Worm (Caenorhabditis elegans) whole organism, L1 larva: ENCODE results near the gene tra-4.

ENCODE experiments used
- C04F5.9 ChIP-seq: sonication (generic microtip); optimal IDR thresholded peaks from 2 replicates; lab custom pipeline; 2016; ENCODE audit warnings: missing genetic modification characterization, missing compliant biosample characterization
- C16A3.4 ChIP-seq: fragments of 150-350 bp; optimal IDR thresholded peaks from 2 replicates; lab custom pipeline; 2014; ENCODE audit warnings: missing biosample characterization, missing genetic modification characterization
- Y116A8C.19 ChIP-seq: sonication (generic microtip); optimal IDR thresholded peaks from 2 replicates; lab custom pipeline; 2016; ENCODE audit warnings: missing compliant biosample characterization, missing genetic modification characterization, borderline replicate concordance
- alr-1 ChIP-seq: fragments of 200-800 bp; sonication (Bioruptor generic); optimal IDR thresholded peaks from 2 replicates; lab custom pipeline; 2018; ENCODE audit warnings: borderline replicate concordance, mild to moderate bottlenecking, missing genetic modification characterization, missing compliant biosample characterization
- ama-1 ChIP-seq: fragments of 150-350 bp; optimal IDR thresholded peaks from 2 replicates; lab custom pipeline; 2014
- blmp-1 ChIP-seq: fragments of 150-350 bp; optimal IDR thresholded peaks from 2 replicates; lab custom pipeline; 2014; ENCODE audit warnings: missing biosample characterization, missing genetic modification characterization
- ceh-63 ChIP-seq: fragments of 200-800 bp; sonication (Bioruptor generic); optimal IDR thresholded peaks from 2 replicates; lab custom pipeline; 2018; ENCODE audit warnings: mild to moderate bottlenecking, missing genetic modification characterization, missing compliant biosample characterization
- ceh-82 ChIP-seq, 3 experiments: fragments of 150-350 bp in 1 of 3; sonication (generic microtip) in 2 of 3; optimal IDR thresholded peaks; 2 replicates each; lab custom pipeline; 2014 to 2017; ENCODE audit warnings: missing biosample characterization in 3 of 3, missing genetic modification characterization in 3 of 3
- ceh-88 ChIP-seq: fragments of 200-800 bp; sonication (Bioruptor generic); IDR thresholded peaks from 2 replicates; pipeline ENCODE4 v1.3.6; 2022; ENCODE audit warnings: missing genetic modification characterization, missing compliant biosample characterization
- efl-1 ChIP-seq, 4 experiments: fragments of 150-350 bp; optimal IDR thresholded peaks in 3 of 4; peaks in 1 of 4; 1 replicate in 1 of 4; 2 replicates in 3 of 4; lab custom pipeline; 2014; ENCODE audit warnings: missing biosample characterization in 2 of 4, missing genetic modification characterization in 2 of 4, missing genetic modification reagents in 2 of 4
- elt-3 ChIP-seq, 6 experiments: fragments of 150-350 bp in 1 of 6; sonication (generic microtip); optimal IDR thresholded peaks; 2 replicates each; lab custom pipeline; 2017 to 2018; ENCODE audit warnings: missing biosample characterization in 6 of 6, missing genetic modification characterization in 6 of 6, inconsistent platforms in 1 of 6
- ets-5 ChIP-seq: fragments of 200-800 bp; sonication (Bioruptor generic); IDR thresholded peaks from 2 replicates; pipeline ENCODE4 v1.3.6; 2022; ENCODE audit warnings: missing genetic modification characterization, missing compliant biosample characterization
- fkh-4 ChIP-seq: sonication (generic microtip); optimal IDR thresholded peaks from 2 replicates; lab custom pipeline; 2016; ENCODE audit warnings: missing compliant biosample characterization, missing genetic modification characterization, borderline replicate concordance
- grh-1 ChIP-seq: fragments of 200-800 bp; sonication (Bioruptor generic); IDR thresholded peaks from 2 replicates; pipeline ENCODE4 v1.3.6; 2022; ENCODE audit warnings: missing genetic modification reagents, missing genetic modification characterization, missing compliant biosample characterization
- hpl-2 ChIP-seq: fragments of 150-350 bp; optimal IDR thresholded peaks from 2 replicates; lab custom pipeline; 2014; ENCODE audit warnings: missing biosample characterization, missing genetic modification reagents, missing genetic modification characterization
- isw-1 ChIP-seq: fragments of 200-800 bp; sonication (Bioruptor generic); IDR thresholded peaks from 2 replicates; pipeline ENCODE4 v1.3.6; 2022; ENCODE audit warnings: missing genetic modification characterization, missing compliant biosample characterization
- jun-1 ChIP-seq: fragments of 150-350 bp; optimal IDR thresholded peaks from 2 replicates; lab custom pipeline; 2014; ENCODE audit warnings: missing biosample characterization, missing genetic modification reagents, missing genetic modification characterization
- lin-14 ChIP-seq: fragments of 200-800 bp; sonication (Bioruptor generic); optimal IDR thresholded peaks from 2 replicates; lab custom pipeline; 2018; ENCODE audit warnings: mild to moderate bottlenecking, missing genetic modification characterization, moderate library complexity, missing compliant biosample characterization
- lin-35 ChIP-seq, 2 experiments: fragments of 150-350 bp; optimal IDR thresholded peaks; 2 replicates each; lab custom pipeline; 2014; ENCODE audit warnings: missing biosample characterization in 2 of 2, missing genetic modification characterization in 2 of 2, missing genetic modification reagents in 2 of 2
- lin-39 ChIP-seq: fragments of 150-350 bp; optimal IDR thresholded peaks from 2 replicates; lab custom pipeline; 2014; ENCODE audit warnings: missing biosample characterization, missing genetic modification reagents, missing genetic modification characterization
- mef-2 ChIP-seq: fragments of 150-350 bp; optimal IDR thresholded peaks from 2 replicates; lab custom pipeline; 2014; ENCODE audit warnings: missing biosample characterization, missing genetic modification characterization
- mep-1 ChIP-seq: fragments of 150-350 bp; optimal IDR thresholded peaks from 2 replicates; lab custom pipeline; 2014; ENCODE audit warnings: missing biosample characterization, missing genetic modification characterization
- nhr-11 ChIP-seq: fragments of 150-350 bp; optimal IDR thresholded peaks from 2 replicates; lab custom pipeline; 2014; ENCODE audit warnings: missing biosample characterization, missing genetic modification characterization
- nhr-19 ChIP-seq: fragments of 200-800 bp; sonication (Bioruptor generic); conservative IDR thresholded peaks from 2 replicates; pipeline ENCODE4 v1.3.6; 2022; ENCODE audit warnings: missing genetic modification characterization, missing compliant biosample characterization
- nhr-20 ChIP-seq: sonication (generic microtip); optimal IDR thresholded peaks from 2 replicates; lab custom pipeline; 2016; ENCODE audit warnings: mild to moderate bottlenecking, missing genetic modification characterization, missing compliant biosample characterization
- nhr-237 ChIP-seq: fragments of 150-350 bp; optimal IDR thresholded peaks from 2 replicates; lab custom pipeline; 2014; ENCODE audit warnings: missing biosample characterization, missing genetic modification characterization
- nhr-47 ChIP-seq: sonication (generic microtip); optimal IDR thresholded peaks from 2 replicates; lab custom pipeline; 2016; ENCODE audit warnings: mild to moderate bottlenecking, missing genetic modification characterization, moderate library complexity, missing compliant biosample characterization
- nhr-71 ChIP-seq: sonication (generic microtip); optimal IDR thresholded peaks from 2 replicates; lab custom pipeline; 2016; ENCODE audit warnings: mild to moderate bottlenecking, missing genetic modification characterization, moderate library complexity, missing compliant biosample characterization
- nhr-84 ChIP-seq: sonication (generic microtip); optimal IDR thresholded peaks from 2 replicates; lab custom pipeline; 2017; ENCODE audit warnings: missing biosample characterization, missing genetic modification characterization
- nhr-85 ChIP-seq: sonication (generic microtip); peaks from one replicate; lab custom pipeline; 2016; ENCODE audit warnings: missing genetic modification characterization, inconsistent platforms, missing compliant biosample characterization
- nhr-90 ChIP-seq: sonication (generic microtip); optimal IDR thresholded peaks from 2 replicates; lab custom pipeline; 2016; ENCODE audit warnings: mild to moderate bottlenecking, missing genetic modification characterization, missing compliant biosample characterization; ENCODE audit not compliant: poor library complexity
- pag-3 ChIP-seq: sonication (generic microtip); optimal IDR thresholded peaks from 2 replicates; lab custom pipeline; 2017; ENCODE audit warnings: missing genetic modification characterization, mild to moderate bottlenecking, missing compliant biosample characterization, antibody characterized with exemption, borderline replicate concordance; ENCODE audit not compliant: insufficient read depth
- pqm-1 ChIP-seq: sonication (generic microtip); optimal IDR thresholded peaks from 3 replicates; lab custom pipeline; 2017; ENCODE audit warnings: missing biosample characterization, missing genetic modification characterization
- rnt-1 ChIP-seq: sonication (generic microtip); optimal IDR thresholded peaks from 2 replicates; lab custom pipeline; 2016; ENCODE audit warnings: mild to moderate bottlenecking, missing genetic modification characterization, moderate library complexity, missing compliant biosample characterization
- skn-1 ChIP-seq: fragments of 150-350 bp; optimal IDR thresholded peaks from 2 replicates; lab custom pipeline; 2014; ENCODE audit warnings: missing biosample characterization, missing genetic modification characterization
- snpc-4 ChIP-seq: fragments of 150-350 bp; optimal IDR thresholded peaks from 2 replicates; lab custom pipeline; 2014; ENCODE audit warnings: missing biosample characterization, missing genetic modification characterization
- snu-23 ChIP-seq: sonication (generic microtip); optimal IDR thresholded peaks from 2 replicates; lab custom pipeline; 2016; ENCODE audit warnings: missing genetic modification characterization, missing compliant biosample characterization
- unc-30 ChIP-seq: sonication (generic microtip); optimal IDR thresholded peaks from 2 replicates; lab custom pipeline; 2017; ENCODE audit warnings: missing biosample characterization, missing genetic modification characterization
- unc-62 ChIP-seq: fragments of 150-350 bp; optimal IDR thresholded peaks from 2 replicates; lab custom pipeline; 2014; ENCODE audit warnings: missing biosample characterization, missing genetic modification reagents, missing genetic modification characterization
- vab-15 ChIP-seq: sonication (generic microtip); optimal IDR thresholded peaks from 2 replicates; lab custom pipeline; 2017; ENCODE audit warnings: missing genotype, mild to moderate bottlenecking, missing genetic modification characterization, missing compliant biosample characterization
- ztf-11 ChIP-seq, 2 experiments: sonication (generic microtip); optimal IDR thresholded peaks; 2 replicates each; lab custom pipeline; 2016 to 2017; ENCODE audit warnings: missing genetic modification characterization in 2 of 2, missing biosample characterization in 1 of 2, missing compliant biosample characterization in 1 of 2

Gene tra-4

ce11 chrX:2903715-2904419 lies 46.5 kb upstream of the tra-4 start (continued):
- TF ChIP-seq ama-1 (no peak), ceh-82 (tag; optimal IDR thresholded peaks at IDR 0.05; lab: Kevin White, UChicago) (no peak), pqm-1 (tag; lab: Kevin White, UChicago) (no peak), hpl-2 (GFP tag; lab: Kevin White, UChicago) (no peak), fkh-4 (tag; lab: Kevin White, UChicago) (no peak), mep-1 (peak; percentile 50), blmp-1 (peak; percentile 46), nhr-11 (no peak), nhr-19 (GFP tag; lab: Robert Waterston, UW) (no peak)

DNA sequence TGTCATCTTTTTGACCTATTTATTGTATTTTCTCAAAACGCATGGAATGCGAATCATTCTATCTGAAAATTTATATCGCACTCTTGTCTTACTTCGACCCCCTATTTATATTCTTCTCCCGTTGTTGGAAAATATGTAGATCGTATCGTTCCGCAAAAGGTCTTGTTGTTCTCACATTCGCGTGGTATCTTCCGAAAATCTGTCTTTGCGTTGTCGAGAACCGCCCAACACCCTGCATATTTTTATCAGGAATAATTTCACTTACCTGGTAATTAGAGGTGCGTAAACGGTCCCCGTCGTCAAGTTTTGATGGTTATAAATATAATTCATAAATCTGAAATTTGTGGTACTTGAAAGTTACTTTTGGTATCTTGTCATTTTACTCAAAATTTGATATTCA lies 45.5 kb upstream of the tra-4 start:
- TF ChIP-seq ets-5 (GFP tag; lab: Robert Waterston, UW), result no peak
- peak; percentile 5 for TF ChIP-seq lin-14 (GFP tag; lab: Kevin White, UChicago)
- no peak for TF ChIP-seq alr-1 (tag; lab: Kevin White, UChicago)
- TF ChIP-seq blmp-1, result peak; percentile 53
- TF ChIP-seq unc-62 (GFP tag; lab: Kevin White, UChicago), result no peak
- TF ChIP-seq nhr-84, result no peak
- TF ChIP-seq efl-1 (optimal IDR thresholded peaks at IDR 0.05; lab: Kevin White, UChicago), result no peak
- peak in 1 of 2 experiments; percentile 30 for TF ChIP-seq efl-1 (GFP tag; optimal IDR thresholded peaks at IDR 0.05 in 1 of 2; lab: Kevin White, UChicago)
- no peak for TF ChIP-seq ceh-63 (GFP tag; lab: Kevin White, UChicago)
- no peak for TF ChIP-seq snpc-4
- no peak for TF ChIP-seq C16A3.4 (tag; lab: Kevin White, UChicago)
- no peak for TF ChIP-seq unc-30 (tag; lab: Kevin White, UChicago)

DNA sequence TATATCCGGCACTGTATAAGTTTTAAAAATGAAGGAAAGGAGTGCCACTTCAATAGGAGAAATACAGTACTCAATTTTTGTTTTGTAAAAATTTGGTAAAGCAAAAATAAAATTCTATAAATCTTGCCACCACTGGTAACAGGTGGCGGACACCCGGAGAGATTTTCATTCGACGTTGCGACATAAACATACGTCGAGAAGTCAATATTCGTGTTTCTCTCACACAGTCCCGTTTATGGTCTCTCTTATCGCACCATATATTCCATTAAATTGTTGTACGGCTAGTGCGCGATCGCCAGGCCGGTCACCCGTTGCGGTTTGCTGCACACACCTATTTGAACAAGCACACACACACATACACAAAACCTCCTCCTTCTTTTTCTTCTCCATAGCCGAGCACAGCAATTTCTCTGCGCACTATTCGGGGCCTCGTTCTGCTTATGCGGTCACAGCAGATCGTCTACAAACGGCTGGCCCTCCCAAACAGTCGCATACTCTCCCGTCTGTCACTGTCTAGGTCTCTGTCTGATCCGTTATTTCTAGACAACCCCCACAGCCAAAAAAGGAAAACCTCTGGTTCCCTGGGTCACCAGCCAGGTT lies 43.6 kb upstream of the tra-4 start:
- TF ChIP-seq rnt-1 (no peak), nhr-85 (tag; lab: Kevin White, UChicago) (peak; percentile 62), lin-14 (GFP tag; lab: Kevin White, UChicago) (peak; percentile 13), ceh-88 (no peak), ztf-11 (tag; optimal IDR thresholded peaks at IDR 0.05; lab: Kevin White, UChicago) (peak in 1 of 2 experiments; percentile 40), pag-3 (tag; lab: Kevin White, UChicago) (no peak)

ce11 chrX:2898256-2898655 lies 40.9 kb upstream of the tra-4 start, which contains the start of gene F52B10.3:
TSS of gene F52B10.3 (minus strand) at chrX:2898356.
- TF ChIP-seq nhr-237 (no peak), lin-14 (GFP tag; lab: Kevin White, UChicago) (peak; percentile 13), nhr-47 (tag; lab: Kevin White, UChicago) (no peak)
- TF ChIP-seq, all 84 proteins: peak for 1

- peak; percentile 36 for TF ChIP-seq lin-14 (GFP tag; lab: Kevin White, UChicago)
- peak; percentile 27 for TF ChIP-seq nhr-71
- TF ChIP-seq ets-5 (GFP tag; lab: Robert Waterston, UW), result no peak
- TF ChIP-seq ceh-88, result no peak
- TF ChIP-seq Y116A8C.19 (tag; lab: Kevin White, UChicago), result no peak
- no peak for TF ChIP-seq nhr-47 (tag; lab: Kevin White, UChicago)
- TF ChIP-seq isw-1 (GFP tag; lab: Robert Waterston, UW), result no peak
- no peak for TF ChIP-seq jun-1 (tag; lab: Kevin White, UChicago)
- peak; percentile 87 for TF ChIP-seq nhr-85 (tag; lab: Kevin White, UChicago)
- TF ChIP-seq lin-35 (GFP tag; optimal IDR thresholded peaks at IDR 0.05; lab: Kevin White, UChicago), result peak in 1 of 2 experiments; percentile 10
- no peak for TF ChIP-seq C04F5.9
- TF ChIP-seq nhr-20, result peak; percentile 37
- no peak for TF ChIP-seq hpl-2 (GFP tag; lab: Kevin White, UChicago)
- TF ChIP-seq snu-23 (GFP tag; lab: Kevin White, UChicago), result peak; percentile 9
- TF ChIP-seq mef-2 (tag; lab: Kevin White, UChicago), result no peak
- no peak for TF ChIP-seq vab-15 (tag; lab: Kevin White, UChicago)
- TF ChIP-seq blmp-1, result peak; percentile 53
- TF ChIP-seq skn-1 (tag; lab: Kevin White, UChicago), result no peak
- no peak for TF ChIP-seq lin-39 (tag; lab: Kevin White, UChicago)
- no peak for TF ChIP-seq efl-1 (optimal IDR thresholded peaks at IDR 0.05; lab: Kevin White, UChicago)
- no peak for TF ChIP-seq efl-1 (GFP tag; optimal IDR thresholded peaks at IDR 0.05 in 1 of 2; lab: Kevin White, UChicago)
- peak; percentile 17 for TF ChIP-seq nhr-90 (tag; lab: Kevin White, UChicago)
- TF ChIP-seq ama-1, result no peak
- TF ChIP-seq elt-3 (tag; optimal IDR thresholded peaks at IDR 0.05; lab: Kevin White, UChicago), result peak in 1 of 6 experiments; percentile 46
- peak; percentile 39; the same call in 1 of the 2 replicates for TF ChIP-seq grh-1 (GFP tag; lab: Robert Waterston, UW)
- TF ChIP-seq, all 84 proteins: peak for 10
Observed at ce11 chrX:2895646-2896045, 38.2 kb upstream of the tra-4 start.
